Worm (Caenorhabditis elegans): ENCODE data around the gene D1069.3.

D1069.3 gene

ce11 chrII:340714-341113, 7.0 kb downstream of the D1069.3 start:
- no peak for TF ChIP-seq tra-4 (tag; optimal IDR thresholded peaks at IDR 0.05)
- no peak for TF ChIP-seq B0310.2 (tag; optimal IDR thresholded peaks at IDR 0.05)
- no peak for TF ChIP-seq ceh-36 (tag; optimal IDR thresholded peaks at IDR 0.05)
- TF ChIP-seq tbx-11 (GFP tag; IDR thresholded peaks at IDR 0.05): no peak
- TF ChIP-seq pes-1 (GFP tag; IDR thresholded peaks at IDR 0.05): no peak

- TF ChIP-seq sea-1 (GFP tag; conservative IDR thresholded peaks at IDR 0.05) (no peak), aly-1 (tag; optimal IDR thresholded peaks at IDR 0.05) (no peak), flt-1 (GFP tag; IDR thresholded peaks at IDR 0.05) (no peak), pes-1 (GFP tag; IDR thresholded peaks at IDR 0.05) (no peak), ets-7 (tag; optimal IDR thresholded peaks at IDR 0.05) (no peak), F13C5.2 (tag; optimal IDR thresholded peaks at IDR 0.05) (no peak), hnd-1 (tag; optimal IDR thresholded peaks at IDR 0.05) (no peak), tbx-11 (GFP tag; IDR thresholded peaks at IDR 0.05) (no peak), B0310.2 (tag; optimal IDR thresholded peaks at IDR 0.05) (no peak)
These were observed 7.5 kb downstream of the D1069.3 start, which contains the start of gene clc-31 for ce11 chrII:340224-340623. Gene clc-31 (plus strand): TSS chrII:340524.

- TF ChIP-seq hmbx-1 (tag; optimal IDR thresholded peaks at IDR 0.05) (no peak), ets-7 (tag; optimal IDR thresholded peaks at IDR 0.05) (no peak), ama-1 (optimal IDR thresholded peaks at IDR 0.05) (no peak), tbx-37 (GFP tag; conservative IDR thresholded peaks at IDR 0.05) (no peak), B0310.2 (tag; optimal IDR thresholded peaks at IDR 0.05) (no peak), aly-1 (tag; optimal IDR thresholded peaks at IDR 0.05) (no peak), scrt-1 (GFP tag; IDR thresholded peaks at IDR 0.05) (no peak), sea-1 (GFP tag; conservative IDR thresholded peaks at IDR 0.05) (no peak), tra-4 (tag; optimal IDR thresholded peaks at IDR 0.05) (no peak), tbx-11 (GFP tag; IDR thresholded peaks at IDR 0.05) (no peak), F13C5.2 (tag; optimal IDR thresholded peaks at IDR 0.05) (no peak), hmg-4 (GFP tag; optimal IDR thresholded peaks at IDR 0.05) (no peak), pes-1 (GFP tag; IDR thresholded peaks at IDR 0.05) (no peak), ceh-13 (GFP tag; optimal IDR thresholded peaks at IDR 0.05) (no peak), ceh-36 (tag; optimal IDR thresholded peaks at IDR 0.05) (no peak), hnd-1 (tag; optimal IDR thresholded peaks at IDR 0.05) (no peak), flt-1 (GFP tag; IDR thresholded peaks at IDR 0.05) (no peak)
These were observed 10.4 kb downstream of the D1069.3 start, which contains the start of gene cpn-2 for ce11 chrII:337233-337832. Gene cpn-2 (plus strand): TSS chrII:337782.

ce11 chrII:334828-335227, 12.9 kb downstream of the D1069.3 start:
- no peak for TF ChIP-seq ceh-13 (GFP tag; optimal IDR thresholded peaks at IDR 0.05)
- TF ChIP-seq tbx-37 (GFP tag; conservative IDR thresholded peaks at IDR 0.05): no peak
- TF ChIP-seq hmbx-1 (tag; optimal IDR thresholded peaks at IDR 0.05): no peak
- TF ChIP-seq ets-7 (tag; optimal IDR thresholded peaks at IDR 0.05): no peak
- no peak for TF ChIP-seq sea-1 (GFP tag; conservative IDR thresholded peaks at IDR 0.05)
- no peak for TF ChIP-seq ceh-36 (tag; optimal IDR thresholded peaks at IDR 0.05)
- TF ChIP-seq scrt-1 (GFP tag; IDR thresholded peaks at IDR 0.05): no peak
- no peak for TF ChIP-seq tra-4 (tag; optimal IDR thresholded peaks at IDR 0.05)
- TF ChIP-seq B0310.2 (tag; optimal IDR thresholded peaks at IDR 0.05): no peak
- TF ChIP-seq pes-1 (GFP tag; IDR thresholded peaks at IDR 0.05): no peak
- no peak for TF ChIP-seq flt-1 (GFP tag; IDR thresholded peaks at IDR 0.05)
- TF ChIP-seq ama-1 (optimal IDR thresholded peaks at IDR 0.05): no peak
- no peak for TF ChIP-seq tbx-11 (GFP tag; IDR thresholded peaks at IDR 0.05)
- no peak for TF ChIP-seq F13C5.2 (tag; optimal IDR thresholded peaks at IDR 0.05)
- no peak for TF ChIP-seq hmg-4 (GFP tag; optimal IDR thresholded peaks at IDR 0.05)
- no peak for TF ChIP-seq aly-1 (tag; optimal IDR thresholded peaks at IDR 0.05)
- TF ChIP-seq hnd-1 (tag; optimal IDR thresholded peaks at IDR 0.05): no peak

- no peak for TF ChIP-seq F13C5.2 (tag; optimal IDR thresholded peaks at IDR 0.05)
- no peak for TF ChIP-seq tbx-11 (GFP tag; IDR thresholded peaks at IDR 0.05)
- no peak for TF ChIP-seq B0310.2 (tag; optimal IDR thresholded peaks at IDR 0.05)
- TF ChIP-seq tbx-37 (GFP tag; conservative IDR thresholded peaks at IDR 0.05): no peak
- TF ChIP-seq hmg-4 (GFP tag; optimal IDR thresholded peaks at IDR 0.05): no peak
These were observed 13.7 kb downstream of the D1069.3 start for ce11 chrII:333853-334449.

- TF ChIP-seq tbx-37 (GFP tag; conservative IDR thresholded peaks at IDR 0.05) (no peak), hmg-4 (GFP tag; optimal IDR thresholded peaks at IDR 0.05) (no peak)
These were observed 15.3 kb downstream of the D1069.3 start, which contains the start of gene cbn-1 for ce11 chrII:332419-332818. Gene cbn-1 (minus strand): TSS chrII:332519.

- TF ChIP-seq tbx-37 (GFP tag; conservative IDR thresholded peaks at IDR 0.05) (no peak), hmbx-1 (tag; optimal IDR thresholded peaks at IDR 0.05) (no peak), ets-7 (tag; optimal IDR thresholded peaks at IDR 0.05) (no peak), flt-1 (GFP tag; IDR thresholded peaks at IDR 0.05) (no peak), aly-1 (tag; optimal IDR thresholded peaks at IDR 0.05) (no peak), F13C5.2 (tag; optimal IDR thresholded peaks at IDR 0.05) (no peak)
These were observed 21.9 kb downstream of the D1069.3 start, which contains the start of gene sgcb-1 for ce11 chrII:325639-326350. Gene sgcb-1 (plus strand): TSS chrII:326300.

Data from whole organism, early embryonic.